Worm (Caenorhabditis elegans): ENCODE results near the gene srg-53.
A peak's percentile ranks its signal among the peaks of the same experiment; 100 is the strongest.

srg-53 gene

ce11 chrV:904232-904983, 25.1 kb downstream of the srg-53 start, which contains the start of gene trm-2A (continued):
- TF ChIP-seq lin-35 (GFP tag; optimal IDR thresholded peaks at IDR 0.05) (peak in 2 of 3 experiments; percentile 15 to 91), hmg-1.2 (GFP tag; IDR thresholded peaks at IDR 0.05) (peak; percentile 30; the same call in 1 of the 2 replicates), Y95B8A.8 (GFP tag; IDR thresholded peaks at IDR 0.05) (no peak), ceh-58 (GFP tag; IDR thresholded peaks at IDR 0.05) (no peak), ztf-3 (GFP tag; optimal IDR thresholded peaks at IDR 0.05) (no peak), mxl-1 (tag; optimal IDR thresholded peaks at IDR 0.05) (no peak), lir-1 (GFP tag; conservative IDR thresholded peaks at IDR 0.05) (no peak), hmg-20 (GFP tag; IDR thresholded peaks at IDR 0.05) (no peak), T26A5.8 (tag; optimal IDR thresholded peaks at IDR 0.05) (no peak), let-607 (tag; optimal IDR thresholded peaks at IDR 0.05) (no peak), lin-40 (tag; optimal IDR thresholded peaks at IDR 0.05) (peak; percentile 45), lsy-27 (tag; optimal IDR thresholded peaks at IDR 0.05; ENCODE audit: borderline replicate concordance, insufficient read depth) (no peak), Y56A3A.18 (GFP tag; IDR thresholded peaks at IDR 0.05) (no peak), fkh-3 (tag; optimal IDR thresholded peaks at IDR 0.05) (no peak), mes-4 (tag; optimal IDR thresholded peaks at IDR 0.05) (no peak), ekl-4 (GFP tag; IDR thresholded peaks at IDR 0.05) (no peak), ama-1 (optimal IDR thresholded peaks at IDR 0.05) (no peak), ama-1 (GFP tag; optimal IDR thresholded peaks at IDR 0.05) (no peak), Y53G8AR.9 (GFP tag; conservative IDR thresholded peaks at IDR 0.05) (no peak), F22D6.2 (tag; optimal IDR thresholded peaks at IDR 0.05) (no peak), ets-4 (GFP tag; optimal IDR thresholded peaks at IDR 0.05) (no peak), ztf-25 (GFP tag; IDR thresholded peaks at IDR 0.05) (no peak), attf-6 (GFP tag; IDR thresholded peaks at IDR 0.05) (no peak), unc-62 (GFP tag; optimal IDR thresholded peaks at IDR 0.05) (no peak), F55B11.4 (tag; optimal IDR thresholded peaks at IDR 0.05; ENCODE audit: borderline replicate concordance, insufficient read depth) (no peak), F37B4.10 (GFP tag; IDR thresholded peaks at IDR 0.05) (0 out of 2 replicates have a peak, but pooled peaks have one; percentile 61), somi-1 (GFP tag; optimal IDR thresholded peaks at IDR 0.05) (no peak), B0336.3 (GFP tag; IDR thresholded peaks at IDR 0.05) (no peak), dpl-1 (GFP tag; optimal IDR thresholded peaks at IDR 0.05) (peak; percentile 74), sptf-2 (GFP tag; optimal IDR thresholded peaks at IDR 0.05) (no peak), athp-1 (tag; optimal IDR thresholded peaks at IDR 0.05) (no peak), lin-26 (GFP tag; IDR thresholded peaks at IDR 0.05) (no peak), madf-8 (GFP tag; conservative IDR thresholded peaks at IDR 0.05) (no peak), F33H1.4 (GFP tag; IDR thresholded peaks at IDR 0.05) (0 out of 2 replicates have a peak, but pooled peaks have one; percentile 14), ccch-3 (GFP tag; optimal IDR thresholded peaks at IDR 0.05) (no peak), hsf-1 (GFP tag; IDR thresholded peaks at IDR 0.05) (no peak), dpff-1 (tag; optimal IDR thresholded peaks at IDR 0.05) (no peak), T07F8.4 (tag; optimal IDR thresholded peaks at IDR 0.05) (no peak), madf-6 (GFP tag; IDR thresholded peaks at IDR 0.05) (peak; percentile 50; the same call in 1 of the 2 replicates), let-526 (GFP tag; IDR thresholded peaks at IDR 0.05) (no peak), attf-5 (GFP tag; optimal IDR thresholded peaks at IDR 0.05) (peak; percentile 15), snpc-1.3 (tag; optimal IDR thresholded peaks at IDR 0.05; ENCODE audit: insufficient read depth) (peak; percentile 52), B0261.1 (tag; optimal IDR thresholded peaks at IDR 0.05) (no peak), ztf-18 (tag; optimal IDR thresholded peaks at IDR 0.05) (no peak), F57A8.1 (GFP tag; optimal IDR thresholded peaks at IDR 0.05) (no peak), snpc-3.4 (tag; optimal IDR thresholded peaks at IDR 0.05) (peak; percentile 70), sdz-38 (tag; optimal IDR thresholded peaks at IDR 0.05) (no peak), tbx-9 (tag; optimal IDR thresholded peaks at IDR 0.05; ENCODE audit: borderline replicate concordance) (no peak)
